Worm (Caenorhabditis elegans) whole organism, L4 larva: ENCODE data around the gene K09F6.7.

Experiments
- aly-2 ChIP-seq: sonication (generic microtip); optimal IDR thresholded peaks from 2 replicates; lab custom pipeline; 2018; ENCODE audit warnings: missing biosample characterization, missing genetic modification characterization
- attf-4 ChIP-seq: sonication (generic microtip); optimal IDR thresholded peaks from 3 replicates; lab custom pipeline; 2017; ENCODE audit warnings: missing biosample characterization, missing genetic modification characterization
- ceh-82 ChIP-seq: sonication (generic microtip); optimal IDR thresholded peaks from 2 replicates; lab custom pipeline; 2017; ENCODE audit warnings: missing biosample characterization, missing genetic modification characterization
- dve-1 ChIP-seq: sonication (generic microtip); optimal IDR thresholded peaks from 2 replicates; lab custom pipeline; 2017; ENCODE audit warnings: antibody characterized with exemption, mild to moderate bottlenecking, missing genetic modification characterization, missing compliant biosample characterization; ENCODE audit not compliant: insufficient read depth
- gei-8 ChIP-seq: fragments of 200-800 bp; sonication (Bioruptor generic); optimal IDR thresholded peaks from 2 replicates; lab custom pipeline; 2018; ENCODE audit warnings: mild to moderate bottlenecking, missing genetic modification characterization, missing compliant biosample characterization
- hif-1 ChIP-seq, 2 experiments: sonication (generic microtip); optimal IDR thresholded peaks; 2 replicates each; lab custom pipeline; 2016 to 2017; ENCODE audit warnings: missing compliant biosample characterization in 2 of 2, missing genetic modification characterization in 2 of 2, missing genetic modification reagents in 2 of 2, missing genotype in 2 of 2, mild to moderate bottlenecking in 1 of 2
- lin-15B ChIP-seq: fragments of 150-350 bp; sonication (generic microtip); optimal IDR thresholded peaks from 3 replicates; lab custom pipeline; 2014; ENCODE audit warnings: missing biosample characterization, missing genetic modification characterization
- mdl-1 ChIP-seq, 2 experiments: fragments of 150-350 bp in 1 of 2; sonication (generic microtip) in 1 of 2; optimal IDR thresholded peaks; 2 replicates each; lab custom pipeline; 2014 to 2017; ENCODE audit warnings: missing biosample characterization in 2 of 2, missing genetic modification characterization in 2 of 2
- mep-1 ChIP-seq: fragments of 150-350 bp; sonication (generic microtip); optimal IDR thresholded peaks from 3 replicates; lab custom pipeline; 2014; ENCODE audit warnings: missing biosample characterization, missing genetic modification characterization
- nhr-76 ChIP-seq: fragments of 150-350 bp; optimal IDR thresholded peaks from 2 replicates; lab custom pipeline; 2014; ENCODE audit warnings: missing biosample characterization, missing genetic modification characterization
- pha-4 ChIP-seq, 2 experiments: fragments of 150-350 bp in 1 of 2; fragments of 200-800 bp in 1 of 2; sonication (Bioruptor generic) in 1 of 2; IDR thresholded peaks in 1 of 2; optimal IDR thresholded peaks in 1 of 2; 2 replicates each; pipeline versions ENCODE4 v1.3.6 to Lab custom; 2014 to 2022; ENCODE audit warnings: missing genetic modification characterization in 2 of 2, missing genetic modification reagents in 2 of 2, missing biosample characterization in 1 of 2, missing compliant biosample characterization in 1 of 2
- pqm-1 ChIP-seq: sonication (generic microtip); optimal IDR thresholded peaks from 2 replicates; lab custom pipeline; 2017; ENCODE audit warnings: missing biosample characterization, missing genetic modification characterization
- zag-1 ChIP-seq: fragments of 150-350 bp; optimal IDR thresholded peaks from 2 replicates; lab custom pipeline; 2014; ENCODE audit warnings: missing biosample characterization, missing genetic modification characterization

DNA sequence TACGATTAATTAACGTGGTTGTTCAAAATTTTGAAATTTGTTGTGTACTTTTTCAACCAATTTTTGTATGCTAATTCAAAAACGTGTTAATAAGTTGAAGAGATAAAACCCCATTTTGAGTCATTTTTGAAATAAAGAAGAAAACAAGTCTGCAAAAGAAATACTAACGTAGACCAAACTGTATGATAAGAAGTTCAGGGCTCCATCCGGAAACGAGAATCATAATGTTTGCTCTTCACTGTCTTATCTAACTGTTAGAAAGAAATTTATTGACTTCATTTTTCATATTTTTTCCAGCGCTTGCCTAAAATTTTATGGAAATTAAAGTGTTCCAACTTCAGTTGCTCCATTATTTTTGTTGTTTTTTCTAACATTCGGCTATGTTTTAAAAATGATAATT lies 13.6 kb upstream of the K09F6.7 start:
- TF ChIP-seq mdl-1 (tag; optimal IDR thresholded peaks at IDR 0.05; lab: Kevin White, UChicago), result no peak
- TF ChIP-seq ceh-82 (tag; lab: Kevin White, UChicago), result no peak
- TF ChIP-seq pha-4 (GFP tag; IDR thresholded peaks at IDR 0.05; lab: Robert Waterston, UW), result no peak
- TF ChIP-seq pha-4 (tag; optimal IDR thresholded peaks at IDR 0.05; lab: Kevin White, UChicago), result no peak
- no peak for TF ChIP-seq aly-2 (tag; lab: Kevin White, UChicago)
- TF ChIP-seq zag-1 (tag; lab: Kevin White, UChicago), result no peak
- no peak for TF ChIP-seq dve-1 (tag; lab: Kevin White, UChicago)
- TF ChIP-seq lin-15B (tag; lab: Kevin White, UChicago), result no peak
- TF ChIP-seq gei-8 (GFP tag; lab: Kevin White, UChicago), result no peak
- TF ChIP-seq attf-4 (tag; lab: Kevin White, UChicago), result no peak
- peak; percentile 93 for TF ChIP-seq pqm-1 (tag; lab: Kevin White, UChicago)
- no peak for TF ChIP-seq hif-1 (tag; optimal IDR thresholded peaks at IDR 0.05; lab: Kevin White, UChicago)
- no peak for TF ChIP-seq nhr-76
- TF ChIP-seq mep-1 (tag; lab: Kevin White, UChicago), result no peak
